Worm (Caenorhabditis elegans): ENCODE results near the gene pax-3.

pax-3 gene

ce11 chrII:10192207-10192606 is 45.8 kb downstream of the pax-3 start, which contains the start of gene R05H5.7:
TSS of gene R05H5.7 (plus strand) at chrII:10192507.
- no peak for TF ChIP-seq dve-1 (tag; optimal IDR thresholded peaks at IDR 0.05)
- no peak for TF ChIP-seq ceh-31 (tag; optimal IDR thresholded peaks at IDR 0.05)

ce11 chrII:10194605-10195004 is 48.2 kb downstream of the pax-3 start, which contains the start of gene srb-6:
TSS of gene srb-6 (plus strand) at chrII:10194905.
- no peak for TF ChIP-seq elt-4 (tag; optimal IDR thresholded peaks at IDR 0.05)
- TF ChIP-seq npax-4 (tag; optimal IDR thresholded peaks at IDR 0.05): no peak
- no peak for TF ChIP-seq pqm-1 (tag; optimal IDR thresholded peaks at IDR 0.05)
- no peak for TF ChIP-seq pax-1 (tag; optimal IDR thresholded peaks at IDR 0.05)
- TF ChIP-seq ceh-48 (tag; optimal IDR thresholded peaks at IDR 0.05): no peak
- no peak for TF ChIP-seq hlh-8 (tag; optimal IDR thresholded peaks at IDR 0.05)
- no peak for TF ChIP-seq C38D4.7 (GFP tag; optimal IDR thresholded peaks at IDR 0.05)
- TF ChIP-seq mec-3 (tag; optimal IDR thresholded peaks at IDR 0.05; ENCODE audit: borderline replicate concordance): no peak
- TF ChIP-seq ahr-1 (tag; optimal IDR thresholded peaks at IDR 0.05): no peak
- TF ChIP-seq ets-4 (tag; optimal IDR thresholded peaks at IDR 0.05): no peak
- TF ChIP-seq ceh-14 (tag; optimal IDR thresholded peaks at IDR 0.05): no peak
- TF ChIP-seq sox-4 (tag; optimal IDR thresholded peaks at IDR 0.05): no peak
- TF ChIP-seq pha-2 (tag; optimal IDR thresholded peaks at IDR 0.05): no peak
- no peak for TF ChIP-seq ceh-19 (GFP tag; optimal IDR thresholded peaks at IDR 0.05)
- no peak for TF ChIP-seq unc-55 (GFP tag; optimal IDR thresholded peaks at IDR 0.05)

ce11 chrII:10197091-10197675 is 50.8 kb downstream of the pax-3 start, which contains the start of gene R05H5.3:
TSS of gene R05H5.3 (plus strand) at chrII:10197625.
- TF ChIP-seq F13H6.1 (tag; optimal IDR thresholded peaks at IDR 0.05) (no peak), unc-42 (tag; optimal IDR thresholded peaks at IDR 0.05) (peak; percentile 55)

- TF ChIP-seq ahr-1 (tag; optimal IDR thresholded peaks at IDR 0.05) (no peak), K09A11.1 (tag; optimal IDR thresholded peaks at IDR 0.05; ENCODE audit: insufficient read depth) (no peak), ceh-48 (tag; optimal IDR thresholded peaks at IDR 0.05) (no peak), ceh-34 (tag; optimal IDR thresholded peaks at IDR 0.05) (no peak), T23F11.4 (GFP tag; optimal IDR thresholded peaks at IDR 0.05) (no peak), C08G9.2 (tag; optimal IDR thresholded peaks at IDR 0.05) (no peak)
Observed at ce11 chrII:10198486-10198885, 52.1 kb downstream of the pax-3 start.

ce11 chrII:10199906-10200305 is 53.5 kb downstream of the pax-3 start, which contains the start of gene R05H5.4:
TSS of gene R05H5.4 (minus strand) at chrII:10200006.
- no peak for TF ChIP-seq sox-2 (GFP tag; IDR thresholded peaks at IDR 0.05)
- no peak for TF ChIP-seq unc-86 (tag; optimal IDR thresholded peaks at IDR 0.05)
- no peak for TF ChIP-seq ceh-48 (tag; optimal IDR thresholded peaks at IDR 0.05)
- TF ChIP-seq ceh-6 (GFP tag; optimal IDR thresholded peaks at IDR 0.05): no peak
- no peak for TF ChIP-seq che-1 (tag; optimal IDR thresholded peaks at IDR 0.05)

ce11 chrII:10200759-10201158 is 54.4 kb downstream of the pax-3 start, which contains the start of gene arv-1:
TSS of gene arv-1 (minus strand) at chrII:10200823.
- TF ChIP-seq hlh-13 (GFP tag; optimal IDR thresholded peaks at IDR 0.05) (no peak), ceh-22 (tag; optimal IDR thresholded peaks at IDR 0.05) (no peak), C38D4.7 (GFP tag; optimal IDR thresholded peaks at IDR 0.05) (peak; percentile 26), elt-4 (tag; optimal IDR thresholded peaks at IDR 0.05) (no peak), ceh-2 (tag; optimal IDR thresholded peaks at IDR 0.05) (peak; percentile 64), elt-2 (tag; optimal IDR thresholded peaks at IDR 0.05) (peak; percentile 19), ceh-14 (tag; optimal IDR thresholded peaks at IDR 0.05) (peak; percentile 40), fax-1 (tag; optimal IDR thresholded peaks at IDR 0.05) (peak; percentile 36), ref-2 (tag; optimal IDR thresholded peaks at IDR 0.05) (peak; percentile 24), tbx-7 (tag; optimal IDR thresholded peaks at IDR 0.05) (peak; percentile 74), ceh-31 (tag; optimal IDR thresholded peaks at IDR 0.05) (peak; percentile 79), zip-5 (tag; optimal IDR thresholded peaks at IDR 0.05) (peak; percentile 54), sox-4 (tag; optimal IDR thresholded peaks at IDR 0.05) (no peak), unc-86 (tag; optimal IDR thresholded peaks at IDR 0.05) (no peak), hlh-30 (tag; optimal IDR thresholded peaks at IDR 0.05; ENCODE audit: insufficient read depth) (no peak), pha-2 (tag; optimal IDR thresholded peaks at IDR 0.05) (peak; percentile 14), C08G9.2 (tag; optimal IDR thresholded peaks at IDR 0.05) (peak; percentile 52), K09A11.1 (tag; optimal IDR thresholded peaks at IDR 0.05; ENCODE audit: insufficient read depth) (no peak), ets-4 (tag; optimal IDR thresholded peaks at IDR 0.05) (peak; percentile 70), ceh-34 (tag; optimal IDR thresholded peaks at IDR 0.05) (peak; percentile 4), madf-2 (tag; optimal IDR thresholded peaks at IDR 0.05) (no peak), odd-2 (tag; optimal IDR thresholded peaks at IDR 0.05) (no peak), npax-4 (tag; optimal IDR thresholded peaks at IDR 0.05) (no peak), fkh-6 (tag; optimal IDR thresholded peaks at IDR 0.05) (no peak), pag-3 (tag; optimal IDR thresholded peaks at IDR 0.05; ENCODE audit: borderline replicate concordance) (no peak), ahr-1 (tag; optimal IDR thresholded peaks at IDR 0.05) (no peak)
